Fruit fly (Drosophila melanogaster): ENCODE measurements around the gene CG33695.

dm6 chr2L:11296483-11296882 is 18.7 kb downstream of the CG33695 start:
- TF ChIP-seq Myc (optimal IDR thresholded peaks at IDR 0.05), result no peak
- TF ChIP-seq psq (optimal IDR thresholded peaks at IDR 0.05), result no peak
- TF ChIP-seq Sin3A (optimal IDR thresholded peaks at IDR 0.05), result no peak
- TF ChIP-seq ttk (optimal IDR thresholded peaks at IDR 0.05), result no peak
